Fruit fly (Drosophila melanogaster) ovary, adult (tissue): ENCODE measurements around the gene CG32625.

Experiments used
- CG17801 ChIP-seq: fragments of 200-800 bp; optimal IDR thresholded peaks from 2 replicates; lab custom pipeline; 2019; ENCODE audit warnings: missing biosample characterization, mild to moderate bottlenecking, missing genetic modification characterization, moderate library complexity; ENCODE audit not compliant: partially characterized antibody

CG32625 gene

DNA sequence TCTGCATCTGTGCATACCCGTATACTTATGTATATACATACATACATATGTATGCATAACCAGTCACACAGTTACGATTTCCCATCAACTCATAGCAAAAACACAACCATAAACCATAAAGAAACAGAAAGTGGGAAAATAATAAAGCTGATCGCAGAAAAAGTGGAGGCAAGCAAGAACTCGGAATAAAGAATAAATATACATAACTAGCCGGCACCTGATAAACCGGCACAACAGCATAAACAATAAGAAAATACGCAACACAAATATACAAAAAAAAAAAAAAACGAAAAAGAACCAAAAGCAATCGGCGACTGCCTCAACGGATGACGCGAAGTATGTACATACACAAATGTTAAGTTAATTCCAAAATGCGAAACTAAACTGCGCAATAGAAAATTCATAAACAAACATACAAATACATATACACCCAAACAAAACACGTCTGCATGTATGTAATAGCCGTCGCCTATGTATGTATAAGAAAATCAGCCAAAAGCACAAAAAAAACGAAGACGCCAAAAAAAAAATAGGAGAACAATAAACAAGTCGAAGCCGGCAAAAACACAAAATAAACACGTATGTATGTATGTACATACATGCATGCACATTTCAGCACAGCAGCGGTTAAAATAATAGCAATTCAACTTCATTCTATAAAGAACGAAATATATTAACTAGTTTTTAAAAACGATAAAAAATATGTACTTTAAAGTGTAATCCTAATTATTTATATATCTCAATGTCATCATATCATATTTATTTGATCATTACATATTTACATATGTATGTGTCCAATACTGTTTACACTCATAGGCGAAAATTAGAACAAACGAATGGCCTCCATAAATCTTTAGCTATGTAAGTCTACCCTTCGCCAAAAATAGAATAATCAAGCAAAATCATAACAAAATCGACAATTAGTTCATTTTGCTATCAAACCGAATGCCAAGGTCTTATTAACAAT, 7.4 kb downstream of the CG32625 start:
- peak; percentile 53 for TF ChIP-seq CG17801 (GFP tag; lab: Kevin White, UChicago)

DNA sequence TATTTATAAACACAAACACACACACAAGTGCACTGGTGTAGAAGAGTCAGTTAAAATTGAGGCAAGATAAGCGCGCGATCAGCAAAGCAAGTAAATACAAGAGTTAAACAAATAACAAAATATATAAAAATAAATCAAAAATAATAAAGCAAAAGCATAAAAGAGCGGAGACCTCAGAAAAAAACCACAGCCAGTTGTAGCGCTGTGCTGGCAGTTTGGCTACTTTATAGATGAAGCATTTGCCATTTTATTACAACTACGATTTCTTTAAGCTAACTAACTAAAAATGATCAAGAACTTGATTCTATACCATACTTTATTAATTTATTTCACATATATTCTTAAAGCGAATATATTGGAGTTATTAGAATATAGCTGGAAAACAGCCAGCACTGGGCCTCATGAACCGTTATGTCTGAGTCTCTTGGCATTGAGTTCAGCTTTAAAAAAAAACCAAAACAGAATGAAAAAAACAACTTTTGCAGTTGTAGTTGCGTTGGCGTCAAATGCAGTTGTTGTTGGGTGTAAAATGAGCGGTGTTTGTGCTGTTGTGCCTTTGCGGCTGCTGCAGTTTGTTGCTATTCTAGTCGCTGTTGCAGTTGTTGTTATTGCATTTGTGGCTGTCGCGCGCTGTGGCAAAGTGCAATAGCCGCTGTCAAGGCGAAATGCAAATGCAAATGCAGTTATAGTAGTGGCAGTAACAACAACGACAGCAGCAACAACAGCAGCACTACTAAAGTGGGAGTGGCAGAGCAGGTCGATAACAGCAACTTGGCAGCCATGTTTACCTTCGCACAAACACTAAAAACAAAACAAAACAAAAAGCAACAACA, 8.8 kb downstream of the CG32625 start:
- peak; percentile 91 for TF ChIP-seq CG17801 (GFP tag; lab: Kevin White, UChicago)

DNA sequence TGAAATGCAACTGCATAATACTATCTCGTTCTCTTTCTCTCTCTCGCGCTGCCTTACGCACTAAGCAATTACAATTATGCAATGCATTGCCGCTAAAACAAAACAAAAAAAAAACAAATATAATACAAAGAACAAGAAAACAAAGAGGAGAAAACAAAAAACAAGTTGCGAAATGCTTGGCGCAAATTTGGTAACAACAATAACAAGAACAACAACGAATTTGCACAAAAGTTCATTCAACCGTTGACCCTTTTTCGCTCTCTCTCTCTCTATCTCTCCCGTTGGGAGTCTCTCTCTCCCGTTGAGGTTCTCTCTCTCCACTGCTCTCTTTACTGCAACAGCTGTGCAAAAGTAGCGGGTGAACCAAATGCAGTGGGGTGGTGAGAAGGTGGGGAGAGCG, 9.6 kb downstream of the CG32625 start:
- TF ChIP-seq CG17801 (GFP tag; lab: Kevin White, UChicago) = no peak

dm6 chrX:13744599-13745052, 12.0 kb downstream of the CG32625 start, which contains the start of gene Grip91:
Gene Grip91 (minus strand): TSS chrX:13744683.
- TF ChIP-seq CG17801 (GFP tag; lab: Kevin White, UChicago) = peak; percentile 11

DNA sequence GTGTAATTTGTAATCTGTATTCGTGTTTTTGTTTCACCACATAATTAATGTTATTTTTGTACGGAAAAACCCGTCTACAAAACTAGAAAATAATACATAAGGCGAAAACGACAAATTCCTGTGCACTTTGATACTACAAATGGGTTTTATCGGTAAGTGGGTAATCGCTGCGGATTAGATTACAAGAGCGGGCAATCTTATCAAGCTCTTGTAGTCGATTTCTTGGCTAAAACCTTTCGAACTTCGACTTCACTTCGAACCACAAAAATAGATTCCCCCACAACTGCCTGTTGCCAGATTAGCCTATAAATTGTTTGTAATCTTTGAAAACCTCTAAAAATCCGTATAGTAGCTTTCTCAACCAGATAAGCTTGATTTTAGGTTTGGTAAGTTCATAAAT, 15.6 kb downstream of the CG32625 start:
- no peak for TF ChIP-seq CG17801 (GFP tag; lab: Kevin White, UChicago)

- TF ChIP-seq CG17801 (GFP tag; lab: Kevin White, UChicago) = peak; percentile 87
Observed at dm6 chrX:13740062-13740461, 16.6 kb downstream of the CG32625 start.

DNA sequence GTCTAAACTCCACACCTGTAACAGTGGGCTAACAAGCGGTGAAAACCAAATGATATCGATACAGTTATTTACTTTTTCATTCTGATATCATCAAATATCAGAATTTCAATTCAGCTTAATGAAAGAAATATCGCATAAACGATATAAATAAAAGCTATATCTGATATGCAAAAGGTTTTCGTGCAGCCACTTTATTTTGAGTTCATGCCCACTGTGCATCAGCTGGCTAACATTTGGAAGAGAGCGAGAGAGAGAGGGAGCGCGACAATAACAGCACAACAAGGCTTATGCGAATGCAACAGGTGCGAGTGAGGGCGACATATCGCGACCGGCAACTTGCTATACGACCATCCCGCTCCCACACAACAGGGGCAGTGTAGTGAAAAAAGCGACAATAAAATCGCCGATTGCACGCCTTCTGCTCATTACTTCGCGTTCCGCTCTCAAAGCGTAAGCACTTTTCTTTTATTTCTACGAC, 17.2 kb downstream of the CG32625 start, which contains the start of gene CG11151:
Gene CG11151, plus strand, starts transcription at position 334 of the 478 bp plus-strand sequence.
- TF ChIP-seq CG17801 (GFP tag; lab: Kevin White, UChicago) = peak; percentile 98

DNA sequence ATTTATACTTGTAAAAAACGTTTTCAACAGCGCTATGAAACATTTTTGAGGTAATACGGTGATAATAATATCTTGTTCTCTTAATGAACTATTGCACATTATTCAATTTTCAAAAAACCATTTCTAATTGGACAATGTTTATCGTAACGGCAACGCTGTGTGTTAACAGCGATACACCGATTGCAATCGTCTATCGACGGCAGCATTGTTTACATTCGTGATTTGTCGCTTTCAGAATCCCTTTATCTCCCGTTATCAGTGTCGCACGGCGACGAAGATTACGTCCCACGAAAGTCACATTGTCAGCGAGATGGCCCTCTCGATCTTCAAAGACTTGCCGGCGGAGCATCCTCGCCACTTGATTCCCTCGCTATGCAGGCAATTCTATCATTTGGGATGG, 18.7 kb downstream of the CG32625 start, which contains the start of gene CG11134:
Gene CG11134, plus strand, starts transcription at position 4 of the 400 bp plus-strand sequence.
- no peak for TF ChIP-seq CG17801 (GFP tag; lab: Kevin White, UChicago)

dm6 chrX:13736174-13736482, 20.5 kb downstream of the CG32625 start, which contains the start of gene g:
Gene g (minus strand): TSS chrX:13736278.
- no peak for TF ChIP-seq CG17801 (GFP tag; lab: Kevin White, UChicago)

DNA sequence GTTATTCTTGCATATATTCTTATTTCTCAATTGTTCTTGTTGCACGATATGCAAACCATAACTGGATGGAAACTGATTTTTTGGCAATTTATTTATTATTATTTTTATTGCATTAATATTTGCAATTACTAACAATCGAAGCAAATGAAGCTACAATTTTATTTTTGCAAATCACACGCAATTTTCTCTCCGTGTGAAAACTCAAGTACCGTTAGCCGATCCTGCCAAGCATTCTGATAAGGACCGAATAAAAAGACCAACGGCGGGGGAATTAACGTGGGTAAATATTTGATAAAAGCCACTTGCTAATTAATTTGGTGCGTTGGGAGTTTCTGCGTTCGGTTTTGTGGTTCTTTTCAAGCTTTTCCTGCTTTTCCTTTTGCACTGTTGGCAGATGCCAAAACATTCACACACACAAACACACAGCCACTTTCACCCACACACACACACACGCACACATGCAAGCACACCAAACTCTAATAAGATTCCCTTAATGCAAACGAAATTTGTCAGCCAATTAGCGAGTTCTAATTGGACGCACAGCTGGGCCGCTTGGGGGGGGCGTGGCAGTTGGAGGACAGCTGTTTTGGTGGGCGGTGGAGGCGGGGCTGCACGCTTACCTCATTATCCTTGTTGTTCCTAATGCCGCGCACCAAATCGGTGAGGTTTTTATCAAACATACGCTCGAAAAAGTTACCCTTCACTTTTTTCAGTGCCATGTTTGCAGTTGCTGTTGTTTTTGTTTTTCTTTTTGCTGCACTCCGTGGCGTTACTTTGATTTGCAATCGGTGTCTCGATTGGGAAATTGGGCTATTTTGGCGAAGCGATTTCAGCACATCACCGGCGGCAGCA, 21.1 kb downstream of the CG32625 start:
- no peak for TF ChIP-seq CG17801 (GFP tag; lab: Kevin White, UChicago)

DNA sequence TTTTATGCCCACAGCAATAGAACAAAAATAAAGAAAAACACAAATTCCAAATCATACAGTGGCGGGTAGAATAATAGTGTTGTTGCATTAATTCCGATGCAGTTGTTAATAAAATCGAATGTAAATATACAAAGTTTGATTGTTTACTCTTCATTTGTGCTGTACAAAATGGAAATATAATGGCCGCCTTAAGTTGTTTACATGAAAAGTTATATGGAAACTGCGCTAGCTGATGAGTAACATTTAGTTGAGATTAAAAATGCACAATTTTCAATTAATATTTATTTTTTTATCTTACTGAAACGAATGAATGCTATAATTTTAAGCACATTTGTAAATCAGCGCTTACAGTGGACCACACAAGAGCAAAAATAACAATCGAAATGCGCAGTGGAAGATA, 21.8 kb downstream of the CG32625 start:
- TF ChIP-seq CG17801 (GFP tag; lab: Kevin White, UChicago) = peak; percentile 82

DNA sequence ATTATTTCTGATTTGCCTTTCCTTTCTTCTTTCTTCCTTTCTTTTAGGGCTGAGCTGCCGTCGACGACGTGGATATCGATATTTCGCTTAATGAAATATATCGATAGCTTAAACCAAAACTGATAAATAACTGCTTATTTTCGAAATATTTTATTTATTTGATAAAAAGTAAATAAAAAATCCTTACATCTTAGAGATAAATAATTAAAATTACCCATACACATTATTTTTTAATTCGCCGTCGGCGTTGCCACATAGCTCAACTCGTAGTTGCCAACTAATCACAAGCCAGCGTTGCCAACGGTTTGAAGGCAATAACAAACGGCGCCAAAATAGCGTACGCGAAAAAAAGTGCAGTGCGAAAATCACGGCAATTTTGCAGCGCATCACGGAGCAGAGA, 34.7 kb downstream of the CG32625 start, which contains the start of the genes Mrgn1 and mus101:
Gene Mrgn1, minus strand, starts transcription at position 44 of the 400 bp plus-strand sequence.
Gene mus101, plus strand, starts transcription at position 313 of the 400 bp plus-strand sequence.
- TF ChIP-seq CG17801 (GFP tag; lab: Kevin White, UChicago) = peak; percentile 38

dm6 chrX:13717982-13718402, 38.6 kb downstream of the CG32625 start, which contains the start of gene Nadsyn:
Gene Nadsyn (minus strand): TSS chrX:13718285.
- TF ChIP-seq CG17801 (GFP tag; lab: Kevin White, UChicago) = peak; percentile 28
